Worm (Caenorhabditis elegans): ENCODE data around the gene srd-13.

DNA sequence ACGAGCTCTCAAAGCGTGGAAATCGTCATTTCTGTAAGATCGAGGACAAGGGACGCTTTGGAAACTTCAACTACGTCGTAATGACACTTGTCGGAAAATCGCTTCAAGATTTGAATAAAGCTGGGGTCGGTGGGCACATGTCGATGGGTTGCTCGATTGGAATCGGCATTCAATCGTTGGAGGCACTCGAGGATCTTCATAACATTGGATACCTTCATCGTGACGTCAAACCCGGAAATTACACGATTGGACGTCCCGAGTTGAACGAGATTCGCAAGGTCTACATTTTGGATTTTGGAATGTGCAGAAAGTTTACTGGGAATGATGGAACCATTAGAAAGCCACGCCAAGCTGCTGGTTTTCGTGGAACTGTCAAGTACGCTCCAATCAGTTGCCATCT lies 2.9 kb downstream of the srd-13 start:
- TF ChIP-seq fax-1 (tag; optimal IDR thresholded peaks at IDR 0.05) (no peak), elt-2 (tag; optimal IDR thresholded peaks at IDR 0.05) (no peak), sox-4 (tag; optimal IDR thresholded peaks at IDR 0.05) (no peak), ceh-22 (tag; optimal IDR thresholded peaks at IDR 0.05) (no peak), pha-4 (tag; optimal IDR thresholded peaks at IDR 0.05) (no peak), ama-1 (optimal IDR thresholded peaks at IDR 0.05) (no peak), ceh-14 (tag; optimal IDR thresholded peaks at IDR 0.05) (no peak), che-1 (tag; optimal IDR thresholded peaks at IDR 0.05) (no peak), lin-11 (tag; optimal IDR thresholded peaks at IDR 0.05) (no peak), tbx-2 (tag; optimal IDR thresholded peaks at IDR 0.05) (no peak), eyg-1 (tag; optimal IDR thresholded peaks at IDR 0.05) (no peak), fkh-10 (GFP tag; optimal IDR thresholded peaks at IDR 0.05) (no peak), K09A11.1 (tag; optimal IDR thresholded peaks at IDR 0.05; ENCODE audit: insufficient read depth) (no peak)

Measured in whole organism, late embryonic.